Worm (Caenorhabditis elegans) whole organism, early embryonic: ENCODE measurements around the gene hmit-1.1.
A peak's percentile ranks its signal among the peaks of the same experiment; 100 is the strongest.

Source experiments
- B0310.2 ChIP-seq: sonication (generic microtip); optimal IDR thresholded peaks from 2 replicates; lab custom pipeline; 2016; ENCODE audit warnings: mild to moderate bottlenecking, missing genetic modification characterization, missing compliant biosample characterization
- F13C5.2 ChIP-seq: sonication (generic microtip); optimal IDR thresholded peaks from 2 replicates; lab custom pipeline; 2017; ENCODE audit warnings: mild to moderate bottlenecking, missing genetic modification characterization, inconsistent platforms, missing compliant biosample characterization
- aly-1 ChIP-seq: sonication (generic microtip); optimal IDR thresholded peaks from 2 replicates; lab custom pipeline; 2016; ENCODE audit warnings: missing genetic modification characterization, missing compliant biosample characterization
- ama-1 ChIP-seq: fragments of 150-350 bp; optimal IDR thresholded peaks from 2 replicates; lab custom pipeline; 2014
- ceh-13 ChIP-seq: fragments of 200-800 bp; sonication (Bioruptor generic); optimal IDR thresholded peaks from 2 replicates; lab custom pipeline; 2018; ENCODE audit warnings: mild to moderate bottlenecking, missing genetic modification characterization, missing compliant biosample characterization
- ceh-36 ChIP-seq: sonication (generic microtip); optimal IDR thresholded peaks from 2 replicates; lab custom pipeline; 2016; ENCODE audit warnings: missing genetic modification characterization, inconsistent platforms, missing compliant biosample characterization
- ets-7 ChIP-seq: sonication (generic microtip); optimal IDR thresholded peaks from 2 replicates; lab custom pipeline; 2016; ENCODE audit warnings: missing genotype, missing genetic modification characterization, missing compliant biosample characterization
- flt-1 ChIP-seq: fragments of 200-800 bp; sonication (Bioruptor generic); IDR thresholded peaks from 2 replicates; pipeline ENCODE4 v1.3.6; 2022; ENCODE audit warnings: missing genetic modification characterization, missing compliant biosample characterization
- hmbx-1 ChIP-seq: sonication (generic microtip); optimal IDR thresholded peaks from 2 replicates; lab custom pipeline; 2016; ENCODE audit warnings: mild to moderate bottlenecking, missing genetic modification characterization, missing compliant biosample characterization
- hmg-4 ChIP-seq: fragments of 200-800 bp; sonication (Bioruptor generic); optimal IDR thresholded peaks from 2 replicates; lab custom pipeline; 2018; ENCODE audit warnings: mild to moderate bottlenecking, missing genetic modification characterization, missing compliant biosample characterization
- hnd-1 ChIP-seq: sonication (generic microtip); optimal IDR thresholded peaks from 2 replicates; lab custom pipeline; 2016; ENCODE audit warnings: missing genetic modification characterization, missing compliant biosample characterization
- pes-1 ChIP-seq: fragments of 200-800 bp; sonication (Bioruptor generic); IDR thresholded peaks from 2 replicates; pipeline ENCODE4 v1.3.6; 2022; ENCODE audit warnings: missing genetic modification reagents, missing genetic modification characterization, missing compliant biosample characterization
- scrt-1 ChIP-seq: fragments of 200-800 bp; sonication (Bioruptor generic); IDR thresholded peaks from 2 replicates; pipeline ENCODE4 v1.3.6; 2022; ENCODE audit warnings: missing genetic modification characterization, missing compliant biosample characterization
- sea-1 ChIP-seq: fragments of 200-800 bp; sonication (Bioruptor generic); conservative IDR thresholded peaks from 2 replicates; pipeline ENCODE4 v1.3.6; 2022; ENCODE audit warnings: missing genetic modification characterization, missing compliant biosample characterization
- tbx-11 ChIP-seq: fragments of 200-800 bp; sonication (Bioruptor generic); IDR thresholded peaks from 2 replicates; pipeline ENCODE4 v1.3.6; 2022; ENCODE audit warnings: missing genetic modification characterization, missing compliant biosample characterization
- tbx-37 ChIP-seq: fragments of 200-800 bp; sonication (Bioruptor generic); conservative IDR thresholded peaks from 2 replicates; pipeline ENCODE4 v1.3.6; 2022; ENCODE audit warnings: missing genetic modification reagents, missing genetic modification characterization, missing compliant biosample characterization
- tra-4 ChIP-seq: sonication (generic microtip); optimal IDR thresholded peaks from 2 replicates; lab custom pipeline; 2017; ENCODE audit warnings: missing genetic modification characterization, missing compliant biosample characterization

The hmit-1.1 gene

DNA sequence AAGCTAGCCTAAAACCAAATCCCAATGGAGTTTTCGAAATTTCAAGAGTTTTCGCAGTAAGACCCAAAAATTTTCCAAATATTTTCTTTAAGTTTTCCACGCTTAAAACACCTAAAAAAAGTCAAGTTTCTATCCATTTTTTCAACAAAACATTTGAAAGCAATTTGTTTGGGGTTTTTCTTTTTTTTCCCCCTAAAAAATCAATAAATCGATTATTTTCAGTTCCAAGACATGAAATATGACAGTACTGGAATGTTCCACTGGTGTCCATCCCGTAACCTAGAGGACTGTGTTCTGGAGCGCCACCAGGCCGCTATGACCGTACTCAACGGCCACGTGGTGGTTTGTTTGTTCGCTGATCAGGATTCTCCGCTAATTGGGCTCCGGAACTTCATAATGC, 12.0 kb upstream of the hmit-1.1 start:
- TF ChIP-seq B0310.2 (tag; lab: Kevin White, UChicago) (no peak), hmbx-1 (tag; lab: Kevin White, UChicago) (no peak), ceh-36 (tag; lab: Kevin White, UChicago) (no peak), ama-1 (lab: Kevin White, UChicago) (no peak), tbx-11 (GFP tag; lab: Robert Waterston, UW) (no peak), flt-1 (no peak), ets-7 (tag; lab: Kevin White, UChicago) (no peak)

DNA sequence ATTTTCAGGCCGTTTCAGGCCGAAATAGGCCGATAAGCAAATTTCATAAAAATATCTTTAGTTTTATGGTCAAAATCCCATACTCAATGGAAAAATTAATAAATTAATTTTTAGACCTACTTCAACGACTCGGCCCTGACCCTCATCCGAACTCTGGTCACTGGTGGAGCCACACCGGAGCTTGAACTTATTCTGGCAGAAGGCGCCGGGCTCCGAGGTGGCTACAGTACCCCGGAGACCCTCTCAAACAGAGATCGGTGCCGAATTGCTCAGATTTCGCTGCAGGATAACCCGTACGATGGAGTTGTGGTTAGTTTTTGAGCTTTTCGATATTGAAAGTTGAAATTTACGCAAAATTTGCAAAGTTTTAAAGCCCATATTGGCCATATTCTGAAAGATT, 9.8 kb upstream of the hmit-1.1 start:
- TF ChIP-seq ceh-13 (GFP tag; lab: Kevin White, UChicago) (peak; percentile 4), hnd-1 (tag; lab: Kevin White, UChicago) (no peak)

DNA sequence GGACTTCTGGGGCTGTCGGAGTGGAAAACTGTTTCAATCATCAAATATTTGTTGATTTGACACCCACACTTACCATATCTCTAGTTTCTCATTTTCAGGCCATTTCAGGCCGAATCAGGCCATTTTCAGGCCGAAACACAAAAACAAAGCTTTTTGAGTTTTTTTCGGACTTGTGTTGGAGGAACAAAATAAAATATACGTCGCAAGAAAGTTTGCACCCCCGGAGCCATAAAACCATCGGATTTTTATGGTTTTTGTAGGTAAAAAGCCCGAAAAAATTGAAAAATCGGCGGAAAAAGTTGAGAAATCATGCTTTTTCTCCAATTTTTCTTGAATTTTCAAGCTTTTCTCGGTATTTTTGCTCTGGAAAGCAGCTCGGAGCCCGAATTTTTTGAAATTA, 8.0 kb upstream of the hmit-1.1 start, which contains the start of gene Y51A2D.1:
Y51A2D.1 (plus strand) TSS at position 301 of the 400 bp plus-strand sequence.
- TF ChIP-seq B0310.2 (tag; lab: Kevin White, UChicago) = no peak
- TF ChIP-seq tbx-11 (GFP tag; lab: Robert Waterston, UW) = no peak
- no peak for TF ChIP-seq tbx-37 (GFP tag; lab: Robert Waterston, UW)
- TF ChIP-seq tra-4 (tag; lab: Kevin White, UChicago) = no peak
- TF ChIP-seq ama-1 (lab: Kevin White, UChicago) = no peak
- TF ChIP-seq flt-1 = no peak
- TF ChIP-seq hmg-4 (GFP tag; lab: Kevin White, UChicago) = no peak
- TF ChIP-seq hnd-1 (tag; lab: Kevin White, UChicago) = no peak
- no peak for TF ChIP-seq ceh-36 (tag; lab: Kevin White, UChicago)
- TF ChIP-seq aly-1 (tag; lab: Kevin White, UChicago) = no peak
- TF ChIP-seq sea-1 (GFP tag; lab: Robert Waterston, UW) = no peak

DNA sequence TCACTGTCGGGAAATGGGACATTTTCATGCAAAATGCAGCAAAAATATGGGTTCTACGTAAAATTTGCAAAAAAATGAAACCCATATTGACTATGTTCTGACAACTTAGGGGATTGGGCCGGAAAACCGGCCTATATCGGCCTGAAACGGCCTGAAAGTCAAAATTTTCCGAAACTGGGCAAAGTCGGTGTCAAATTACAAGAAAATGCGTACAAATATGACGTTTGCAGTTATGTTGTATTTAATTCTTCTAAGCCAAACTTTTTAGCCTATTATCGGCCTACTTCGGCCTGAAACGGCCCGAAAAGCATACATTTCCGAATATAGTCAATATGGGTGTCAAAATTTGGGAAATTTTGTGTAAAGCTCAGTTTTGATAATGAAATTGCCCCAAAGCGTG, 4.7 kb upstream of the hmit-1.1 start:
- no peak for TF ChIP-seq hmbx-1 (tag; lab: Kevin White, UChicago)
- TF ChIP-seq ceh-13 (GFP tag; lab: Kevin White, UChicago) = no peak
- no peak for TF ChIP-seq tbx-11 (GFP tag; lab: Robert Waterston, UW)
- no peak for TF ChIP-seq hnd-1 (tag; lab: Kevin White, UChicago)
- no peak for TF ChIP-seq ama-1 (lab: Kevin White, UChicago)
- no peak for TF ChIP-seq F13C5.2 (tag; lab: Kevin White, UChicago)
- TF ChIP-seq flt-1 = no peak
- no peak for TF ChIP-seq B0310.2 (tag; lab: Kevin White, UChicago)
- no peak for TF ChIP-seq sea-1 (GFP tag; lab: Robert Waterston, UW)
- no peak for TF ChIP-seq ceh-36 (tag; lab: Kevin White, UChicago)
- TF ChIP-seq tra-4 (tag; lab: Kevin White, UChicago) = no peak
- TF ChIP-seq scrt-1 = no peak
- no peak for TF ChIP-seq pes-1 (GFP tag; lab: Robert Waterston, UW)

DNA sequence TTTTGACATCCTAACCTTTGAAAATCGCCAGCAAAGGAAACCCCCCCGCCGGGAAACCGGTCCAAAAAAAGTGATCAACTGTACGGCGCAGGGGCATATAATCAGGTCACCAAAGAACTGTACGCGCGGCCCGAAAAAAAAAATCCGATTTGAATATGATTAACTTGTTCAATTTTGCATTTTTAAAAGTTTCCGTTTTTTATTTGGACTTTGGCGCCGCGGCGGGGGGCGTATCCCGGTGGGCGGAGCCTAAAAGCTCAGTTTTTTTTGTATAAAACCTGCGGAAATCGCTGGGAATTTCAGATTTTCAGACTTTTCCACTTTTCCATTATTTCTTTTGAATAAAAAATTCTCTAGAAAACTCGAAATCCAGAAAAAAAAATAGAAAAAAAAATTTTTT, 7.9 kb downstream of the hmit-1.1 start, which contains the start of gene hmit-1.2:
hmit-1.2 (plus strand) TSS at position 301 of the 400 bp plus-strand sequence.
- TF ChIP-seq flt-1 = no peak
- no peak for TF ChIP-seq ets-7 (tag; lab: Kevin White, UChicago)
- TF ChIP-seq aly-1 (tag; lab: Kevin White, UChicago) = no peak
- TF ChIP-seq F13C5.2 (tag; lab: Kevin White, UChicago) = no peak
- no peak for TF ChIP-seq tbx-37 (GFP tag; lab: Robert Waterston, UW)
- no peak for TF ChIP-seq sea-1 (GFP tag; lab: Robert Waterston, UW)
- TF ChIP-seq ceh-36 (tag; lab: Kevin White, UChicago) = no peak
- TF ChIP-seq ama-1 (lab: Kevin White, UChicago) = no peak
- TF ChIP-seq hmbx-1 (tag; lab: Kevin White, UChicago) = no peak
- no peak for TF ChIP-seq hnd-1 (tag; lab: Kevin White, UChicago)
- no peak for TF ChIP-seq scrt-1
- TF ChIP-seq pes-1 (GFP tag; lab: Robert Waterston, UW) = no peak
- no peak for TF ChIP-seq tbx-11 (GFP tag; lab: Robert Waterston, UW)
- no peak for TF ChIP-seq B0310.2 (tag; lab: Kevin White, UChicago)
- TF ChIP-seq ceh-13 (GFP tag; lab: Kevin White, UChicago) = no peak
- no peak for TF ChIP-seq hmg-4 (GFP tag; lab: Kevin White, UChicago)
- TF ChIP-seq tra-4 (tag; lab: Kevin White, UChicago) = no peak

DNA sequence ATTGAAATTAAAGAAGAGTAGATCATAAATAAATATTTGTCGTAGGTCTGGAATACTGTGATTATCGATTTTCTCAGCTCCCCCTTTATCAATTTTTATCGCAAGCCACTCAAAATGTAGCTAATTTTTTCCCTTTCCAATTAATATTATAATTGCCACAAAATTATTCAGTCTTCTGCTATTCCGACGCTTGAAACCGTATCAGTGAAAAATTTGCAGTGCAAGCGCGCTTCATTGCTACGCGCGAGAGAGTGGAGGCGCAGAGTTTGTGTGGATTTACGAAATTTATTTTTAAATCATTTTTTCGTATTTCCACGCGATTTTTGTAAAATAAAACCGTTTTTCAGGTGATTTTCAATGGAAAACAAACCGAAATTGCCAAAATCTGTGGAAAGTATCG, 17.0 kb downstream of the hmit-1.1 start, which contains the start of gene ints-5:
ints-5 (plus strand) TSS at position 348 of the 400 bp plus-strand sequence.
- TF ChIP-seq sea-1 (GFP tag; lab: Robert Waterston, UW) = no peak
- no peak for TF ChIP-seq pes-1 (GFP tag; lab: Robert Waterston, UW)
- TF ChIP-seq aly-1 (tag; lab: Kevin White, UChicago) = no peak
- TF ChIP-seq tbx-37 (GFP tag; lab: Robert Waterston, UW) = no peak
- TF ChIP-seq tbx-11 (GFP tag; lab: Robert Waterston, UW) = no peak
- no peak for TF ChIP-seq ama-1 (lab: Kevin White, UChicago)
- no peak for TF ChIP-seq ceh-36 (tag; lab: Kevin White, UChicago)
- no peak for TF ChIP-seq scrt-1
- TF ChIP-seq ceh-13 (GFP tag; lab: Kevin White, UChicago) = no peak
- no peak for TF ChIP-seq ets-7 (tag; lab: Kevin White, UChicago)

DNA sequence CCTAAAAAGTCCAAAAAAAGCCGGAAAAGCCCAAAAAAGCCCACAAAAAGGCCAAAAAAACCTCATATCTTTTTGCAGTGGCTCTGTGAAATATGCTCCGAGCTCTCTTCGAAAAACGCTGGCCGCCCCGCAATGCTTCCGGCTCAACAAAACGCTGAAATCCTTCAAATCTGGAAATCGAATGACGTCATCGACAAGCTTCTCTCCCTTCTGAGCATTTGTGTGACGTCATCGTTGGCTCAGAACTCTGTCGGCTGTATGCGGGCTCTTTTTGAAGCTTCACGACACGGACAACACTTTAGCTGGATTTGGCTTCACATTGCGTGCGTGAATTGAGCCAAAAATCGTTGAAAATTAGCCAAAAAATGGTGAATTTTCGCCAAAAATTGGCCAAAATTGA, 19.4 kb downstream of the hmit-1.1 start:
- TF ChIP-seq ets-7 (tag; lab: Kevin White, UChicago) = no peak

DNA sequence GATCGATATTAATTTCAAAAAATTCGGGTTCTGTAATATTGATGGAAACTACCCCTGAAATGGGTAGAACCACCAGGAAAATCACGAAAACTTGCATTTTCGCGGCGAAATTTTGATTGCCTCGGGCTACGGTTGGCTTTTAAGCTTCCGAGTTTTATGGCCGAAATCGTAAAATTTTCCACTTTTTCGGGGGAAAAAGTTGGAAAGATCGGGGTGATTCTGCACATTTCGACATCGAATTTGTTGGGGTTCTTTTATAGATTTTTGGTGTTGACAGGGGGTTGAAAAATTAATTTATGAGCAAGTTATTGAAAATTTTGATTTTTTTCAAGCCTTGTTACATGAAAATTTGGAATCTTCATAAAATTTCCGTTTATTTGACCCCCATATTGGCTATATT, 37.2 kb downstream of the hmit-1.1 start, which contains the start of gene Y51A2D.8:
Y51A2D.8 (minus strand) TSS at position 101 of the 400 bp plus-strand sequence.
- no peak for TF ChIP-seq scrt-1
- no peak for TF ChIP-seq ceh-36 (tag; lab: Kevin White, UChicago)
- TF ChIP-seq B0310.2 (tag; lab: Kevin White, UChicago) = no peak
- TF ChIP-seq hnd-1 (tag; lab: Kevin White, UChicago) = no peak
- no peak for TF ChIP-seq ceh-13 (GFP tag; lab: Kevin White, UChicago)
- no peak for TF ChIP-seq ama-1 (lab: Kevin White, UChicago)
- TF ChIP-seq ets-7 (tag; lab: Kevin White, UChicago) = no peak
- TF ChIP-seq F13C5.2 (tag; lab: Kevin White, UChicago) = no peak
- no peak for TF ChIP-seq pes-1 (GFP tag; lab: Robert Waterston, UW)
- TF ChIP-seq hmg-4 (GFP tag; lab: Kevin White, UChicago) = no peak
- TF ChIP-seq flt-1 = no peak
- TF ChIP-seq tra-4 (tag; lab: Kevin White, UChicago) = no peak
- TF ChIP-seq tbx-37 (GFP tag; lab: Robert Waterston, UW) = no peak
- TF ChIP-seq sea-1 (GFP tag; lab: Robert Waterston, UW) = no peak
- no peak for TF ChIP-seq hmbx-1 (tag; lab: Kevin White, UChicago)
- TF ChIP-seq tbx-11 (GFP tag; lab: Robert Waterston, UW) = no peak
- TF ChIP-seq aly-1 (tag; lab: Kevin White, UChicago) = no peak
